Fruit fly (Drosophila melanogaster): ENCODE results near the gene Cad87A.

Cad87A gene

dm6 chr3R:11876750-11877149 is 72.2 kb downstream of the Cad87A start:
- peak; percentile 100 for TF ChIP-seq tj (GFP tag; optimal IDR thresholded peaks at IDR 0.05)
- no peak for TF ChIP-seq Clk (GFP tag; optimal IDR thresholded peaks at IDR 0.05)

- TF ChIP-seq Mnt (GFP tag; optimal IDR thresholded peaks at IDR 0.05) (no peak), Hr96 (GFP tag; optimal IDR thresholded peaks at IDR 0.05) (no peak), CG1620 (GFP tag; optimal IDR thresholded peaks at IDR 0.05) (no peak), kay (GFP tag; ENCODE audit: borderline replicate concordance) (no peak), bab1 (GFP tag; optimal IDR thresholded peaks at IDR 0.05) (no peak), CG33017 (tag; optimal IDR thresholded peaks at IDR 0.05) (no peak), tj (GFP tag; optimal IDR thresholded peaks at IDR 0.05) (no peak), CG12768 (GFP tag; optimal IDR thresholded peaks at IDR 0.05) (no peak), cnc (optimal IDR thresholded peaks at IDR 0.05) (no peak), toe (GFP tag; optimal IDR thresholded peaks at IDR 0.05) (no peak), pad (GFP tag; optimal IDR thresholded peaks at IDR 0.05) (no peak), ovo (GFP tag; optimal IDR thresholded peaks at IDR 0.05) (no peak)
Measured at dm6 chr3R:11872692-11873091, 76.2 kb downstream of the Cad87A start.

- TF ChIP-seq tj (GFP tag; optimal IDR thresholded peaks at IDR 0.05) (peak; percentile 80), cnc (optimal IDR thresholded peaks at IDR 0.05) (no peak), Crg-1 (GFP tag; optimal IDR thresholded peaks at IDR 0.05) (no peak), toe (GFP tag; optimal IDR thresholded peaks at IDR 0.05) (no peak), CG11617 (GFP tag; optimal IDR thresholded peaks at IDR 0.05) (no peak)
Measured at dm6 chr3R:11870135-11870534, 78.8 kb downstream of the Cad87A start.

dm6 chr3R:11869675-11870074 is 79.3 kb downstream of the Cad87A start:
- no peak for TF ChIP-seq CG33017 (tag; optimal IDR thresholded peaks at IDR 0.05)
- TF ChIP-seq CG1620 (GFP tag; optimal IDR thresholded peaks at IDR 0.05), result no peak
- TF ChIP-seq Clk (GFP tag; optimal IDR thresholded peaks at IDR 0.05), result no peak
- TF ChIP-seq cnc (optimal IDR thresholded peaks at IDR 0.05), result no peak
- no peak for TF ChIP-seq tj (GFP tag; optimal IDR thresholded peaks at IDR 0.05)
- TF ChIP-seq CG11617 (GFP tag; optimal IDR thresholded peaks at IDR 0.05), result no peak
- TF ChIP-seq Hr96 (GFP tag; optimal IDR thresholded peaks at IDR 0.05), result no peak
- no peak for TF ChIP-seq cic (GFP tag; optimal IDR thresholded peaks at IDR 0.05)
- no peak for TF ChIP-seq Mnt (GFP tag; optimal IDR thresholded peaks at IDR 0.05)
- no peak for TF ChIP-seq CG7101 (tag; optimal IDR thresholded peaks at IDR 0.05)
- TF ChIP-seq CG5204 (GFP tag; optimal IDR thresholded peaks at IDR 0.05), result no peak

- TF ChIP-seq Mnt (GFP tag; optimal IDR thresholded peaks at IDR 0.05) (peak; percentile 56), toe (GFP tag; optimal IDR thresholded peaks at IDR 0.05) (peak; percentile 38), ovo (GFP tag; optimal IDR thresholded peaks at IDR 0.05) (no peak), CG7101 (tag; optimal IDR thresholded peaks at IDR 0.05) (no peak), Hr96 (GFP tag; optimal IDR thresholded peaks at IDR 0.05) (peak; percentile 17), CG12768 (GFP tag; optimal IDR thresholded peaks at IDR 0.05) (peak; percentile 33), bab1 (GFP tag; optimal IDR thresholded peaks at IDR 0.05) (peak; percentile 5), tj (GFP tag; optimal IDR thresholded peaks at IDR 0.05) (peak; percentile 23)
Measured at dm6 chr3R:11869169-11869568, 79.8 kb downstream of the Cad87A start, which contains the start of gene CG6959. Gene CG6959 (minus strand): TSS chr3R:11869460.

dm6 chr3R:11868562-11868961 is 80.4 kb downstream of the Cad87A start:
- TF ChIP-seq Hr96 (GFP tag; optimal IDR thresholded peaks at IDR 0.05) (no peak), toe (GFP tag; optimal IDR thresholded peaks at IDR 0.05) (no peak), Mnt (GFP tag; optimal IDR thresholded peaks at IDR 0.05) (no peak), cnc (optimal IDR thresholded peaks at IDR 0.05) (no peak), CG33017 (tag; optimal IDR thresholded peaks at IDR 0.05) (no peak), bab1 (GFP tag; optimal IDR thresholded peaks at IDR 0.05) (no peak), pad (GFP tag; optimal IDR thresholded peaks at IDR 0.05) (no peak)

dm6 chr3R:11865132-11865531 is 83.8 kb downstream of the Cad87A start:
- no peak for TF ChIP-seq CG33017 (tag; optimal IDR thresholded peaks at IDR 0.05)
- TF ChIP-seq bab1 (GFP tag; optimal IDR thresholded peaks at IDR 0.05), result no peak
- TF ChIP-seq ovo (GFP tag; optimal IDR thresholded peaks at IDR 0.05), result no peak
- no peak for TF ChIP-seq cic (GFP tag; optimal IDR thresholded peaks at IDR 0.05)
- no peak for TF ChIP-seq CG1620 (GFP tag; optimal IDR thresholded peaks at IDR 0.05)
- TF ChIP-seq CG7045 (GFP tag; optimal IDR thresholded peaks at IDR 0.05), result no peak
- TF ChIP-seq Crg-1 (GFP tag; optimal IDR thresholded peaks at IDR 0.05), result no peak
- TF ChIP-seq Clk (GFP tag; optimal IDR thresholded peaks at IDR 0.05), result no peak
- no peak for TF ChIP-seq tj (GFP tag; optimal IDR thresholded peaks at IDR 0.05)
- no peak for TF ChIP-seq kay (GFP tag; ENCODE audit: borderline replicate concordance)
- TF ChIP-seq pad (GFP tag; optimal IDR thresholded peaks at IDR 0.05), result no peak
- no peak for TF ChIP-seq CG5204 (GFP tag; optimal IDR thresholded peaks at IDR 0.05)
- TF ChIP-seq CG12768 (GFP tag; optimal IDR thresholded peaks at IDR 0.05), result no peak
- TF ChIP-seq CG14711 (tag; optimal IDR thresholded peaks at IDR 0.05), result no peak
- TF ChIP-seq cnc (optimal IDR thresholded peaks at IDR 0.05), result no peak
- TF ChIP-seq CG7101 (tag; optimal IDR thresholded peaks at IDR 0.05), result no peak
- TF ChIP-seq toe (GFP tag; optimal IDR thresholded peaks at IDR 0.05), result no peak
- TF ChIP-seq Hr96 (GFP tag; optimal IDR thresholded peaks at IDR 0.05), result no peak
- TF ChIP-seq Mnt (GFP tag; optimal IDR thresholded peaks at IDR 0.05), result no peak
- no peak for TF ChIP-seq CG11617 (GFP tag; optimal IDR thresholded peaks at IDR 0.05)

Data from whole organism, adult.